Worm (Caenorhabditis elegans) whole organism, young adult: ENCODE measurements around the gene T24C4.10.
A peak's percentile ranks its signal among the peaks of the same experiment; 100 is the strongest.

Source experiments
- B0336.3 ChIP-seq: fragments of 200-800 bp; sonication (Bioruptor generic); IDR thresholded peaks from 2 replicates; pipeline ENCODE4 v1.3.6; 2022; ENCODE audit warnings: missing genetic modification characterization, missing compliant biosample characterization
- C06A6.2 ChIP-seq: fragments of 200-800 bp; sonication (Bioruptor generic); conservative IDR thresholded peaks from 2 replicates; pipeline ENCODE4 v1.3.6; 2022; ENCODE audit warnings: missing genetic modification characterization, missing compliant biosample characterization
- Y53G8AR.9 ChIP-seq: fragments of 200-800 bp; sonication (Bioruptor generic); conservative IDR thresholded peaks from 2 replicates; pipeline ENCODE4 v1.3.6; 2022; ENCODE audit warnings: missing genetic modification reagents, missing genetic modification characterization, missing compliant biosample characterization
- Y95B8A.8 ChIP-seq: fragments of 200-800 bp; sonication (Bioruptor generic); IDR thresholded peaks from 2 replicates; pipeline ENCODE4 v1.3.6; 2022; ENCODE audit warnings: missing genetic modification reagents, missing genetic modification characterization, missing compliant biosample characterization
- ZK185.1 ChIP-seq: sonication (generic microtip); optimal IDR thresholded peaks from 2 replicates; lab custom pipeline; 2016; ENCODE audit warnings: mild to moderate bottlenecking, missing genetic modification characterization, missing compliant biosample characterization; ENCODE audit not compliant: poor library complexity, severe bottlenecking
- ama-1 ChIP-seq, 3 experiments: fragments of 150-350 bp in 1 of 3; sonication (generic microtip) in 2 of 3; optimal IDR thresholded peaks; 2 replicates each; lab custom pipeline; 2014 to 2018; ENCODE audit warnings: missing biosample characterization in 2 of 3, missing genetic modification characterization in 2 of 3, missing genetic modification reagents in 2 of 3
- aptf-3 ChIP-seq: fragments of 200-800 bp; sonication (Bioruptor generic); IDR thresholded peaks from 2 replicates; pipeline ENCODE4 v1.3.6; 2022; ENCODE audit warnings: missing genetic modification characterization, missing compliant biosample characterization
- atf-7 ChIP-seq: sonication (generic microtip); optimal IDR thresholded peaks from 2 replicates; lab custom pipeline; 2017; ENCODE audit warnings: mild to moderate bottlenecking, missing genetic modification characterization, missing compliant biosample characterization
- attf-5 ChIP-seq: fragments of 200-800 bp; sonication (Bioruptor generic); optimal IDR thresholded peaks from 2 replicates; lab custom pipeline; 2018; ENCODE audit warnings: mild to moderate bottlenecking, missing genetic modification characterization, missing compliant biosample characterization
- attf-6 ChIP-seq: fragments of 200-800 bp; sonication (Bioruptor generic); IDR thresholded peaks from 2 replicates; pipeline ENCODE4 v1.3.6; 2022; ENCODE audit warnings: missing genetic modification reagents, missing genetic modification characterization, missing compliant biosample characterization
- cebp-2 ChIP-seq: fragments of 200-800 bp; sonication (Bioruptor generic); IDR thresholded peaks from 2 replicates; pipeline ENCODE4 v1.3.6; 2022; ENCODE audit warnings: missing genetic modification characterization, missing compliant biosample characterization
- ceh-100 ChIP-seq: fragments of 200-800 bp; sonication (Bioruptor generic); IDR thresholded peaks from 2 replicates; pipeline ENCODE4 v1.3.6; 2022; ENCODE audit warnings: missing genetic modification reagents, missing genetic modification characterization, missing compliant biosample characterization
- ceh-27 ChIP-seq: fragments of 200-800 bp; sonication (Bioruptor generic); optimal IDR thresholded peaks from 2 replicates; lab custom pipeline; 2018; ENCODE audit warnings: mild to moderate bottlenecking, missing genetic modification characterization, moderate library complexity, missing compliant biosample characterization
- ceh-40 ChIP-seq: fragments of 200-800 bp; sonication (Bioruptor generic); IDR thresholded peaks from 2 replicates; pipeline ENCODE4 v1.3.6; 2022; ENCODE audit warnings: missing genetic modification characterization, missing compliant biosample characterization
- ceh-91 ChIP-seq: fragments of 200-800 bp; sonication (Bioruptor generic); IDR thresholded peaks from 2 replicates; pipeline ENCODE4 v1.3.6; 2022; ENCODE audit warnings: missing genetic modification reagents, missing genetic modification characterization, missing compliant biosample characterization
- dox-1 ChIP-seq: fragments of 200-800 bp; sonication (Bioruptor generic); IDR thresholded peaks from 2 replicates; pipeline ENCODE4 v1.3.6; 2022; ENCODE audit warnings: missing genetic modification reagents, missing genetic modification characterization, missing compliant biosample characterization
- efl-1 ChIP-seq: fragments of 150-350 bp; optimal IDR thresholded peaks from 2 replicates; lab custom pipeline; 2014; ENCODE audit warnings: missing biosample characterization, missing genetic modification reagents, missing genetic modification characterization
- egrh-3 ChIP-seq: fragments of 200-800 bp; sonication (Bioruptor generic); IDR thresholded peaks from 2 replicates; pipeline ENCODE4 v1.3.6; 2022; ENCODE audit warnings: missing genetic modification reagents, missing genetic modification characterization, missing compliant biosample characterization
- ekl-4 ChIP-seq: fragments of 200-800 bp; sonication (Bioruptor generic); IDR thresholded peaks from 2 replicates; pipeline ENCODE4 v1.3.6; 2022; ENCODE audit warnings: missing genetic modification reagents, missing genetic modification characterization, missing compliant biosample characterization
- him-1 ChIP-seq: sonication (generic microtip); optimal IDR thresholded peaks from 2 replicates; lab custom pipeline; 2016; ENCODE audit warnings: missing genotype, missing genetic modification reagents, missing genetic modification characterization, missing compliant biosample characterization
- hmg-20 ChIP-seq: fragments of 200-800 bp; sonication (Bioruptor generic); IDR thresholded peaks from 2 replicates; pipeline ENCODE4 v1.3.6; 2022; ENCODE audit warnings: missing genetic modification reagents, missing genetic modification characterization, missing compliant biosample characterization
- hsf-1 ChIP-seq: fragments of 200-800 bp; sonication (Bioruptor generic); IDR thresholded peaks from 2 replicates; pipeline ENCODE4 v1.3.6; 2022; ENCODE audit warnings: missing genetic modification reagents, missing genetic modification characterization, missing compliant biosample characterization
- lag-1 ChIP-seq: fragments of 200-800 bp; sonication (Bioruptor generic); IDR thresholded peaks from 2 replicates; pipeline ENCODE4 v1.3.6; 2022; ENCODE audit warnings: missing genetic modification reagents, missing genetic modification characterization, missing compliant biosample characterization
- let-607 ChIP-seq, 2 experiments: fragments of 200-800 bp in 1 of 2; sonication (Bioruptor generic) in 1 of 2; sonication (generic microtip) in 1 of 2; optimal IDR thresholded peaks; 2 replicates each; lab custom pipeline; 2016 to 2018; ENCODE audit warnings: mild to moderate bottlenecking in 2 of 2, missing compliant biosample characterization in 2 of 2, missing genetic modification characterization in 2 of 2, moderate library complexity in 2 of 2, missing genotype in 1 of 2
- lin-26 ChIP-seq: fragments of 200-800 bp; sonication (Bioruptor generic); IDR thresholded peaks from 2 replicates; pipeline ENCODE4 v1.3.6; 2022; ENCODE audit warnings: missing genetic modification reagents, missing genetic modification characterization, missing compliant biosample characterization
- lin-35 ChIP-seq, 3 experiments: fragments of 150-350 bp in 2 of 3; sonication (generic microtip) in 1 of 3; optimal IDR thresholded peaks; 2 replicates each; lab custom pipeline; 2014 to 2018; ENCODE audit warnings: missing biosample characterization in 3 of 3, missing genetic modification characterization in 3 of 3, missing genetic modification reagents in 3 of 3
- lin-54 ChIP-seq: fragments of 200-800 bp; sonication (Bioruptor generic); optimal IDR thresholded peaks from 2 replicates; lab custom pipeline; 2018; ENCODE audit warnings: mild to moderate bottlenecking, missing genetic modification characterization, missing compliant biosample characterization
- lsl-1 ChIP-seq: fragments of 200-800 bp; sonication (Bioruptor generic); optimal IDR thresholded peaks from 2 replicates; lab custom pipeline; 2018; ENCODE audit warnings: mild to moderate bottlenecking, missing genetic modification characterization, moderate library complexity, missing compliant biosample characterization
- madf-3 ChIP-seq: fragments of 200-800 bp; sonication (Bioruptor generic); IDR thresholded peaks from 2 replicates; pipeline ENCODE4 v1.3.6; 2022; ENCODE audit warnings: missing genetic modification reagents, missing genetic modification characterization, missing compliant biosample characterization
- madf-8 ChIP-seq: fragments of 200-800 bp; sonication (Bioruptor generic); conservative IDR thresholded peaks from 2 replicates; pipeline ENCODE4 v1.3.6; 2022; ENCODE audit warnings: missing genetic modification reagents, missing genetic modification characterization, missing compliant biosample characterization
- mes-4 ChIP-seq: sonication (generic microtip); optimal IDR thresholded peaks from 2 replicates; lab custom pipeline; 2016; ENCODE audit warnings: missing genotype, missing genetic modification characterization, missing compliant biosample characterization
- nfyb-1 ChIP-seq: fragments of 200-800 bp; sonication (Bioruptor generic); IDR thresholded peaks from 2 replicates; pipeline ENCODE4 v1.3.6; 2022; ENCODE audit warnings: missing genetic modification reagents, missing genetic modification characterization, missing compliant biosample characterization
- nhr-179 ChIP-seq: sonication (generic microtip); optimal IDR thresholded peaks from 2 replicates; lab custom pipeline; 2016; ENCODE audit warnings: mild to moderate bottlenecking, missing genetic modification characterization, missing compliant biosample characterization
- pbrm-1 ChIP-seq: fragments of 200-800 bp; sonication (Bioruptor generic); IDR thresholded peaks from 2 replicates; pipeline ENCODE4 v1.3.6; 2022; ENCODE audit warnings: missing genetic modification reagents, missing genetic modification characterization, missing compliant biosample characterization
- repo-1 ChIP-seq: sonication (generic microtip); optimal IDR thresholded peaks from 2 replicates; lab custom pipeline; 2017; ENCODE audit warnings: mild to moderate bottlenecking, missing genetic modification characterization, missing compliant biosample characterization
- sdz-38 ChIP-seq: sonication (generic microtip); optimal IDR thresholded peaks from 2 replicates; lab custom pipeline; 2016; ENCODE audit warnings: missing genotype, missing genetic modification characterization, missing compliant biosample characterization
- snpc-1.1 ChIP-seq: sonication (generic microtip); optimal IDR thresholded peaks from 2 replicates; lab custom pipeline; 2017; ENCODE audit warnings: missing genetic modification characterization, mild to moderate bottlenecking, missing compliant biosample characterization, antibody characterized with exemption, moderate library complexity, missing genotype, missing genetic modification reagents; ENCODE audit not compliant: insufficient read depth
- xnd-1 ChIP-seq: sonication (generic microtip); optimal IDR thresholded peaks from 2 replicates; lab custom pipeline; 2016; ENCODE audit warnings: missing genotype, missing genetic modification reagents, missing genetic modification characterization, missing compliant biosample characterization
- zim-3 ChIP-seq: sonication (generic microtip); optimal IDR thresholded peaks from 2 replicates; lab custom pipeline; 2017; ENCODE audit warnings: mild to moderate bottlenecking, missing genetic modification characterization, moderate library complexity, missing compliant biosample characterization
- ztf-18 ChIP-seq: sonication (generic microtip); optimal IDR thresholded peaks from 2 replicates; lab custom pipeline; 2016; ENCODE audit warnings: missing genotype, mild to moderate bottlenecking, missing genetic modification characterization, missing compliant biosample characterization
- ztf-25 ChIP-seq: fragments of 200-800 bp; sonication (Bioruptor generic); IDR thresholded peaks from 2 replicates; pipeline ENCODE4 v1.3.6; 2022; ENCODE audit warnings: missing genetic modification reagents, missing genetic modification characterization, missing compliant biosample characterization
- ztf-26 ChIP-seq: sonication (generic microtip); optimal IDR thresholded peaks from 2 replicates; lab custom pipeline; 2017; ENCODE audit warnings: missing genetic modification characterization, missing compliant biosample characterization

Gene T24C4.10

DNA sequence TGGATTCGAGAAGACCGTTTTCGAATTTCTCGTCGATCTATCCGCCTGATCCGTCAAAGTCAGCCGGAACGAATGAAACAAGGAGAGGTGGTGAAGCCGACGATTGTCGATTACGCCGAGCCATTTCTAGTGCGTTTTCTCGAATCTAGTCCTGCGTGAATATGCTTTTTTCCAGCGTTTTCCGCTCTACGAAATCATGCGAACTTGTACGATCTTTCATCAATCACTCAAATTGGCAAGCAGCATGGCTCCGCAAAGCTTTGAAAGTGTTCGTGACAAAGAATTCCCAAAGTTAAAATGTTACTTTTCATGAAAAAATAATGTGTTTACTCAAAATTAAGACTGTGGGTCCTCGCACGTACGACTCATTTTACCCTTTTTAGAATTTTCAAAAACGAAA lies 5.9 kb upstream of the T24C4.10 start:
- TF ChIP-seq nhr-179 (tag; lab: Kevin White, UChicago) (no peak), aptf-3 (GFP tag; lab: Robert Waterston, UW) (no peak), madf-8 (no peak), ceh-91 (no peak), lag-1 (GFP tag; lab: Robert Waterston, UW) (0 out of 2 replicates have a peak, but pooled peaks have one; percentile 40)

- TF ChIP-seq ceh-100 (GFP tag; lab: Robert Waterston, UW) (no peak), zim-3 (tag; lab: Kevin White, UChicago) (no peak), attf-5 (GFP tag; lab: Kevin White, UChicago) (no peak), repo-1 (no peak), sdz-38 (no peak)
Observed at ce11 chrIII:895525-895924, 4.5 kb upstream of the T24C4.10 start, which contains the start of the genes ztf-18 and F23H11.2. Gene ztf-18 (minus strand): TSS chrIII:895712. Gene F23H11.2 (plus strand): TSS chrIII:895747.

- TF ChIP-seq C06A6.2 (GFP tag; lab: Robert Waterston, UW), result no peak
- no peak for TF ChIP-seq snpc-1.1 (tag; lab: Kevin White, UChicago)
- TF ChIP-seq ztf-25 (GFP tag; lab: Robert Waterston, UW), result no peak
- TF ChIP-seq atf-7 (tag; lab: Kevin White, UChicago), result no peak
- no peak for TF ChIP-seq ztf-26 (tag; lab: Kevin White, UChicago)
- no peak for TF ChIP-seq him-1 (tag; lab: Kevin White, UChicago)
- no peak for TF ChIP-seq attf-6 (GFP tag; lab: Robert Waterston, UW)
- peak; percentile 10 for TF ChIP-seq efl-1 (GFP tag; lab: Kevin White, UChicago)
- peak; percentile 64 for TF ChIP-seq lsl-1
- no peak for TF ChIP-seq madf-3 (GFP tag; lab: Robert Waterston, UW)
- no peak for TF ChIP-seq ceh-40 (GFP tag; lab: Robert Waterston, UW)
- no peak for TF ChIP-seq egrh-3 (GFP tag; lab: Robert Waterston, UW)
- TF ChIP-seq ama-1 (optimal IDR thresholded peaks at IDR 0.05; lab: Kevin White, UChicago), result no peak
- TF ChIP-seq ama-1 (GFP tag; optimal IDR thresholded peaks at IDR 0.05; lab: Kevin White, UChicago), result no peak
- TF ChIP-seq sdz-38, result no peak
- peak; percentile 30 for TF ChIP-seq attf-5 (GFP tag; lab: Kevin White, UChicago)
- TF ChIP-seq hsf-1 (GFP tag; lab: Robert Waterston, UW), result no peak
- TF ChIP-seq ZK185.1, result no peak
- TF ChIP-seq, all 124 proteins: peak for 3
Observed at ce11 chrIII:888983-889549, 2.0 kb downstream of the T24C4.10 start.

DNA sequence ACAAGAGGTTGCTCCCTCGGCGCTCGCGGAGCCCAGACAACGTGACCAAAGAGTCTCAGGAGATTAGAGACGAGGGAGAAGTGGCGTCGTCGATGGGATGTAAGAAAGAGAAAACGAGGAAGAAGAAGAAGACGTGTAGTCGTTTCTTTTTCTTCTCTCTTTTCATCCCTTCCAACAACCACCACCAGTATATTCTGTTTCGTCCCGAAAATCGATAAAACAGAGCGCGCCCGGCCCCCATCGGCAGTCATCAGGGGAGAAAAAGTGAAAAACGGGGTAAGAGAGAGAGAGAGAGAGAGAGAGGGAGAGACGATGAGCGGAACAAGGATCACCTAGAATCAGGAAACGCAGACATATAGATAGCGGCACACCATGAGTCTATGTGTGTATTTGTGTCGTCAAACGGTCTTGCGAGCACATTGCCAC lies 3.2 kb downstream of the T24C4.10 start:
- TF ChIP-seq ztf-26 (tag; lab: Kevin White, UChicago), result peak; percentile 56
- peak in 1 of 3 experiments; percentile 41 for TF ChIP-seq lin-35 (GFP tag; optimal IDR thresholded peaks at IDR 0.05; lab: Kevin White, UChicago)
- TF ChIP-seq ekl-4, result peak; percentile 57; the same call in 1 of the 2 replicates
- peak; percentile 38; the same call in 1 of the 2 replicates for TF ChIP-seq B0336.3 (GFP tag; lab: Robert Waterston, UW)
- no peak for TF ChIP-seq hsf-1 (GFP tag; lab: Robert Waterston, UW)
- no peak for TF ChIP-seq cebp-2
- TF ChIP-seq hmg-20, result no peak
- no peak for TF ChIP-seq ama-1 (optimal IDR thresholded peaks at IDR 0.05; lab: Kevin White, UChicago)
- TF ChIP-seq ama-1 (GFP tag; optimal IDR thresholded peaks at IDR 0.05; lab: Kevin White, UChicago), result no peak
- 0 out of 2 replicates have a peak, but pooled peaks have one; percentile 30 for TF ChIP-seq Y53G8AR.9 (GFP tag; lab: Robert Waterston, UW)
- TF ChIP-seq nfyb-1 (GFP tag; lab: Robert Waterston, UW), result 0 out of 2 replicates have a peak, but pooled peaks have one; percentile 53
- TF ChIP-seq let-607 (tag; optimal IDR thresholded peaks at IDR 0.05; lab: Kevin White, UChicago), result no peak
- peak; percentile 41; the same call in 1 of the 2 replicates for TF ChIP-seq pbrm-1 (GFP tag; lab: Robert Waterston, UW)
- peak; percentile 80 for TF ChIP-seq ceh-27 (GFP tag; lab: Kevin White, UChicago)
- no peak for TF ChIP-seq ztf-18 (tag; lab: Kevin White, UChicago)
- peak; percentile 59; the same call in 1 of the 2 replicates for TF ChIP-seq dox-1 (GFP tag; lab: Robert Waterston, UW)
- TF ChIP-seq mes-4, result no peak
- no peak for TF ChIP-seq egrh-3 (GFP tag; lab: Robert Waterston, UW)
- TF ChIP-seq Y95B8A.8 (GFP tag; lab: Robert Waterston, UW), result no peak
- TF ChIP-seq lin-54 (GFP tag; lab: Kevin White, UChicago), result peak; percentile 18
- no peak for TF ChIP-seq nhr-179 (tag; lab: Kevin White, UChicago)
- peak; percentile 74; the same call in 1 of the 2 replicates for TF ChIP-seq lin-26 (GFP tag; lab: Robert Waterston, UW)
- TF ChIP-seq xnd-1 (tag; lab: Kevin White, UChicago), result no peak
